Fruit fly (Drosophila melanogaster) whole organism: ENCODE data around the gene CG16824.

Source experiments
- CG8478 ChIP-seq: fragments of >200 bp; optimal IDR thresholded peaks from 2 replicates; lab custom pipeline; 2018; ENCODE audit warnings: inconsistent platforms
- Dll ChIP-seq: fragments of >200 bp; optimal IDR thresholded peaks from 2 replicates; lab custom pipeline; 2017
- pan ChIP-seq: fragments of >200 bp; optimal IDR thresholded peaks from 2 replicates; lab custom pipeline; 2017
- psq ChIP-seq: fragments of >200 bp; optimal IDR thresholded peaks from 2 replicates; lab custom pipeline; 2017

- no peak for TF ChIP-seq psq (lab: Kevin White, UChicago)
- TF ChIP-seq CG8478 (lab: Kevin White, UChicago), result no peak
- no peak for TF ChIP-seq pan
- no peak for TF ChIP-seq Dll
Observed at dm6 chr2L:13332736-13333135, 39.9 kb downstream of the CG16824 start.
